Fruit fly (Drosophila melanogaster) whole organism, pupa: Measurements from ENCODE around the gene CG7465.

Experiments
- CG10348 ChIP-seq: fragments of 200-800 bp; sonication (Bioruptor generic); IDR thresholded peaks from 2 replicates; pipeline ENCODE4 v1.3.6; 2022; ENCODE audit warnings: missing biosample characterization, missing genetic modification characterization
- CG13204 ChIP-seq: fragments of 200-800 bp; sonication (Bioruptor generic); optimal IDR thresholded peaks from 2 replicates; lab custom pipeline; 2018; ENCODE audit warnings: missing biosample characterization, mild to moderate bottlenecking, missing genetic modification characterization, moderate library complexity
- CG14655 ChIP-seq: fragments of 200-800 bp; sonication (Bioruptor generic); optimal IDR thresholded peaks from 3 replicates; lab custom pipeline; 2017; ENCODE audit warnings: mild to moderate bottlenecking, missing biosample characterization, missing genetic modification reagents, missing genetic modification characterization
- CG32121 ChIP-seq: fragments of 200-800 bp; sonication (Bioruptor generic); IDR thresholded peaks from 2 replicates; pipeline ENCODE4 v1.3.6; 2022; ENCODE audit warnings: missing biosample characterization, missing genetic modification characterization
- CG4496 ChIP-seq: fragments of 200-800 bp; sonication (Bioruptor generic); IDR thresholded peaks from 3 replicates; pipeline ENCODE4 v1.3.6; 2022; ENCODE audit warnings: missing biosample characterization, missing genetic modification characterization
- CG8301 ChIP-seq: fragments of 200-800 bp; sonication (Bioruptor generic); optimal IDR thresholded peaks from 2 replicates; lab custom pipeline; 2018; ENCODE audit warnings: missing biosample characterization, mild to moderate bottlenecking, missing genetic modification characterization
- EcR ChIP-seq: fragments of 200-800 bp; sonication (Bioruptor generic); optimal IDR thresholded peaks from 3 replicates; lab custom pipeline; 2019; ENCODE audit warnings: missing biosample characterization, missing genetic modification characterization, mild to moderate bottlenecking, moderate library complexity, missing genetic modification reagents
- Pif1A ChIP-seq: fragments of 200-800 bp; sonication (Bioruptor generic); optimal IDR thresholded peaks from 3 replicates; lab custom pipeline; 2016; ENCODE audit warnings: missing biosample characterization, missing genetic modification characterization
- Pif1B ChIP-seq: fragments of 200-800 bp; sonication (Bioruptor generic); optimal IDR thresholded peaks from 3 replicates; lab custom pipeline; 2016; ENCODE audit warnings: missing biosample characterization, missing genetic modification characterization
- Snoo ChIP-seq: fragments of 200-800 bp; sonication (Bioruptor generic); optimal IDR thresholded peaks from 3 replicates; lab custom pipeline; 2017; ENCODE audit warnings: missing biosample characterization, mild to moderate bottlenecking, missing genetic modification characterization, inconsistent platforms
- fd96Ca ChIP-seq: fragments of 200-800 bp; sonication (Bioruptor generic); IDR thresholded peaks from 3 replicates; pipeline ENCODE4 v1.3.6; 2022; ENCODE audit warnings: missing biosample characterization, missing genetic modification characterization
- gl ChIP-seq: fragments of 200-800 bp; sonication (Bioruptor generic); optimal IDR thresholded peaks from 2 replicates; lab custom pipeline; 2018; ENCODE audit warnings: missing biosample characterization, mild to moderate bottlenecking, missing genetic modification characterization
- rn ChIP-seq: fragments of 200-800 bp; sonication (Bioruptor generic); IDR thresholded peaks from 2 replicates; pipeline ENCODE4 v1.3.6; 2022; ENCODE audit warnings: missing biosample characterization, missing genetic modification characterization

DNA sequence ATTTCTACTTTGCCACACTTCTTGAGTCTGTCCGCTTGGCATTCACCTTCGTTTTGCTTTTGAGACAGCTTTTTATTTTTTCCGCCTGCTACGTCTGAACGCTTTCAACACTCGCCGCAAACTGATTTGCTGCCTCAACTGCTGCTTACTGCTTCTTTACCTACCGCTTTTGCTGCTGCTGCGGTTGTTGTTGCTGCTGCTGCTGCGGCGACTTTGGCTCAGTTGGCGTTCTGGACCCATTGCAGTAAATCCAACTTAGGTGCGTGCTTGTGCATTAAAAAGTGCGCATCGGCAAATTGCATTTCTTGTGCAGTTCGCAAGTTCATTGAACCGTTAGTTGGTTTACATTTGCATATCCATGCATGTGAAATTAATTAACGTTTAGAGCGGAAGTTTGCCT is 28.2 kb downstream of the CG7465 start, which contains the start of gene NT1:
- TF ChIP-seq CG14655 (no peak), CG10348 (no peak), CG8301 (tag; lab: Kevin White, UChicago) (no peak), Pif1A (GFP tag; lab: Kevin White, UChicago) (no peak), CG32121 (GFP tag; lab: Robert Waterston, UW) (no peak), Snoo (tag; lab: Kevin White, UChicago) (no peak), CG4496 (GFP tag; lab: Robert Waterston, UW) (no peak), fd96Ca (GFP tag; lab: Robert Waterston, UW) (no peak), rn (GFP tag; lab: Robert Waterston, UW) (no peak), gl (no peak), EcR (GFP tag; lab: Kevin White, UChicago) (peak; percentile 69), CG13204 (GFP tag; lab: Kevin White, UChicago) (peak; percentile 60), Pif1B (GFP tag; lab: Kevin White, UChicago) (no peak)
